Worm (Caenorhabditis elegans): ENCODE measurements around the gene age-1.
A peak's percentile ranks its signal among the peaks of the same experiment; 100 is the strongest.

age-1 gene

DNA sequence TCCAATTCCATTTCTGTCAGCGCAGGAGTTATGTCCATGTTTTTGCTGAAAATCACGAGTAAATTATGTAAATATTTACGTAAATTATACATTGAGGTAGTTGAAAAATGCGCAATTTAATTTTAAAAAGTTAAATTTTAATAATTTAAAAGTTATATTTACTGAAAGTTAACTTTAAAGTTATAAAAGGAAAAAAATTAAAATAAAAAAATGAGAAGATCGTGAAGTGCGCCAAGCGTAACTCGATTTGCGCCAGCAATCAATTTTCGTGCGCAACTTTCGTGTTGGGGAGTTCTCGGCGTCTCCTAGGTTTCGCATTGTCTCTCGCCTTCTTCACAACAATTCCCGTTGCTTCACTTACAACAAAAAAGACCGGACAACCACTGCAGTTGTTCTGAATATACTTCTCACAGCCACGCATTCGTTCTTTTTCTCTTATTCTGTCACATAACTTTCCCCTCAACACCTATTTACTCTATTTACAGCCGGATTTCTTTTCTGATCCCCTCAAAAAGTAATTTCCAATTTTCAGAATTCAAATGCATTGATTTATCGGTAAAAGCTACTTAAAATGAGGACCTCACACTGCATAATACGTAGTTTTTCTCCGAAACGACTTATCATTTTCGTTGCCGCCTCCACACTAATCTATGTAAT, 53.2 kb downstream of the age-1 start, which contains the start of the genes metl-1 and W02B12.11 (continued):
- TF ChIP-seq hmg-1.1 (GFP tag; IDR thresholded peaks at IDR 0.05) = peak; percentile 87
- TF ChIP-seq snpc-1.2 (GFP tag; IDR thresholded peaks at IDR 0.05) = no peak; the same call in 1 of the 2 replicates
- TF ChIP-seq nhr-42 (GFP tag; IDR thresholded peaks at IDR 0.05) = no peak
- TF ChIP-seq Y48G9A.11 (GFP tag; IDR thresholded peaks at IDR 0.05) = peak; percentile 47; the same call in 1 of the 2 replicates
- TF ChIP-seq dpl-1 (GFP tag; optimal IDR thresholded peaks at IDR 0.05) = peak; percentile 82
- no peak for TF ChIP-seq nhr-28 (tag; optimal IDR thresholded peaks at IDR 0.05)
- peak; percentile 75 for TF ChIP-seq arid-1 (GFP tag; conservative IDR thresholded peaks at IDR 0.05)
- TF ChIP-seq lsy-2 (tag; optimal IDR thresholded peaks at IDR 0.05) = peak; percentile 52 to 90
- TF ChIP-seq jun-1 (tag; optimal IDR thresholded peaks at IDR 0.05) = peak; percentile 65
- TF ChIP-seq lin-39 (tag; optimal IDR thresholded peaks at IDR 0.05) = no peak
- TF ChIP-seq hlh-11 (tag; optimal IDR thresholded peaks at IDR 0.05) = peak; percentile 83
- TF ChIP-seq F37D6.2 (tag; optimal IDR thresholded peaks at IDR 0.05) = peak; percentile 45
- TF ChIP-seq F49E8.2 (tag; optimal IDR thresholded peaks at IDR 0.05; ENCODE audit: borderline replicate concordance) = peak; percentile 40
- peak; percentile 24 for TF ChIP-seq mxl-3 (GFP tag; optimal IDR thresholded peaks at IDR 0.05)
- peak; percentile 88 for TF ChIP-seq dve-1 (tag; optimal IDR thresholded peaks at IDR 0.05; ENCODE audit: insufficient read depth)
- no peak for TF ChIP-seq snpc-4 (tag; optimal IDR thresholded peaks at IDR 0.05)
- TF ChIP-seq php-3 (GFP tag; IDR thresholded peaks at IDR 0.05) = peak; percentile 37; the same call in 1 of the 2 replicates
- 0 out of 2 replicates have a peak, but pooled peaks have one; percentile 66 for TF ChIP-seq saeg-2 (GFP tag; IDR thresholded peaks at IDR 0.05)
- peak in 1 of 2 experiments; percentile 43 for TF ChIP-seq mdl-1 (tag; optimal IDR thresholded peaks at IDR 0.05)
- TF ChIP-seq lin-29 (GFP tag; IDR thresholded peaks at IDR 0.05) = peak; percentile 71; the same call in 1 of the 2 replicates
- TF ChIP-seq T26A8.4 (GFP tag; IDR thresholded peaks at IDR 0.05) = peak; percentile 92
- TF ChIP-seq lin-1 (GFP tag; IDR thresholded peaks at IDR 0.05) = peak; percentile 66
- TF ChIP-seq ctbp-1 (GFP tag; IDR thresholded peaks at IDR 0.05) = peak; percentile 73
- peak; percentile 31 for TF ChIP-seq aha-1 (tag)
- TF ChIP-seq zfp-3 (GFP tag; conservative IDR thresholded peaks at IDR 0.05) = 0 out of 2 replicates have a peak, but pooled peaks have one; percentile 44
- TF ChIP-seq unc-62 (GFP tag; optimal IDR thresholded peaks at IDR 0.05 in 1 of 2) = peak in 1 of 2 experiments; percentile 88
- TF ChIP-seq unc-62 (tag; optimal IDR thresholded peaks at IDR 0.05) = no peak
- TF ChIP-seq daf-16 (GFP tag; optimal IDR thresholded peaks at IDR 0.05) = peak in 1 of 2 experiments; percentile 35
- peak; percentile 79 for TF ChIP-seq daf-16 (tag; optimal IDR thresholded peaks at IDR 0.05)
- TF ChIP-seq mxl-2 (GFP tag; conservative IDR thresholded peaks at IDR 0.05) = no peak
- no peak for TF ChIP-seq hlh-30 (tag; optimal IDR thresholded peaks at IDR 0.05; ENCODE audit: insufficient read depth)
- peak; percentile 74 for TF ChIP-seq dmd-6 (GFP tag; IDR thresholded peaks at IDR 0.05)
- no peak for TF ChIP-seq ceh-44 (GFP tag; IDR thresholded peaks at IDR 0.05)
- TF ChIP-seq hif-1 (tag; optimal IDR thresholded peaks at IDR 0.05) = peak in 1 of 2 experiments; percentile 68
- peak; percentile 88 for TF ChIP-seq nhr-102 (tag; optimal IDR thresholded peaks at IDR 0.05)
- peak; percentile 53 for TF ChIP-seq F10B5.3 (tag; optimal IDR thresholded peaks at IDR 0.05)
- peak; percentile 83 for TF ChIP-seq rbr-2 (tag; optimal IDR thresholded peaks at IDR 0.05)
- no peak for TF ChIP-seq attf-4 (tag; optimal IDR thresholded peaks at IDR 0.05)
- peak; percentile 93 for TF ChIP-seq mes-2 (tag; optimal IDR thresholded peaks at IDR 0.05; ENCODE audit: poor library complexity, severe bottlenecking)
- TF ChIP-seq spr-1 (tag; optimal IDR thresholded peaks at IDR 0.05) = peak; percentile 84
- TF ChIP-seq set-16 (GFP tag; IDR thresholded peaks at IDR 0.05) = peak; percentile 32; the same call in 1 of the 2 replicates
- TF ChIP-seq tra-1 (GFP tag; IDR thresholded peaks at IDR 0.05) = 0 out of 2 replicates have a peak, but pooled peaks have one; percentile 45
- TF ChIP-seq duxl-1 (tag; optimal IDR thresholded peaks at IDR 0.05; ENCODE audit: poor library complexity) = peak; percentile 88
- peak; percentile 71 for TF ChIP-seq spr-3 (GFP tag; optimal IDR thresholded peaks at IDR 0.05)
- TF ChIP-seq unc-130 (GFP tag; optimal IDR thresholded peaks at IDR 0.05) = peak; percentile 53
